Fruit fly (Drosophila melanogaster) whole organism, embryonic: ENCODE data around the gene CG13928.

Experiments used
- Bgb ChIP-seq: fragments of 200-800 bp; sonication (Bioruptor generic); IDR thresholded peaks from 2 replicates; pipeline ENCODE4 v1.3.6; 2022; ENCODE audit warnings: missing biosample characterization, missing genetic modification characterization; ENCODE audit not compliant: partially characterized antibody
- CG10543 ChIP-seq: fragments of 200-800 bp; sonication (Bioruptor generic); optimal IDR thresholded peaks from 3 replicates; lab custom pipeline; 2017; ENCODE audit warnings: missing biosample characterization, mild to moderate bottlenecking, missing genetic modification characterization, moderate library complexity
- CG11093 ChIP-seq: fragments of 200-800 bp; sonication (Bioruptor generic); IDR thresholded peaks from 3 replicates; pipeline ENCODE4 v1.3.6; 2022; ENCODE audit warnings: missing biosample characterization, missing genetic modification characterization
- CG12769 ChIP-seq: fragments of 200-800 bp; sonication (Bioruptor generic); optimal IDR thresholded peaks from 2 replicates; lab custom pipeline; 2019; ENCODE audit warnings: missing biosample characterization, mild to moderate bottlenecking, missing genetic modification characterization, moderate library complexity
- CG15073 ChIP-seq: fragments of 200-800 bp; sonication (Bioruptor generic); optimal IDR thresholded peaks from 2 replicates; lab custom pipeline; 2016; ENCODE audit warnings: missing biosample characterization, missing genetic modification characterization
- CG15479 ChIP-seq: fragments of 200-800 bp; sonication (Bioruptor generic); optimal IDR thresholded peaks from 3 replicates; lab custom pipeline; 2019; ENCODE audit warnings: missing biosample characterization, mild to moderate bottlenecking, missing genetic modification characterization, moderate library complexity
- CG15696 ChIP-seq: fragments of 200-800 bp; sonication (Bioruptor generic); optimal IDR thresholded peaks from 2 replicates; lab custom pipeline; 2019; ENCODE audit warnings: missing biosample characterization, mild to moderate bottlenecking, missing genetic modification characterization, moderate library complexity
- CG17829 ChIP-seq: fragments of 200-800 bp; optimal IDR thresholded peaks from 2 replicates; lab custom pipeline; 2019; ENCODE audit warnings: missing biosample characterization, mild to moderate bottlenecking, missing genetic modification characterization, moderate library complexity
- CG17912 ChIP-seq: fragments of 200-800 bp; sonication (Bioruptor generic); optimal IDR thresholded peaks from 2 replicates; lab custom pipeline; 2018; ENCODE audit warnings: missing biosample characterization, mild to moderate bottlenecking, missing genetic modification characterization
- CG18262 ChIP-seq: fragments of 200-800 bp; optimal IDR thresholded peaks from 3 replicates; lab custom pipeline; 2019; ENCODE audit warnings: missing biosample characterization, mild to moderate bottlenecking, missing genetic modification characterization, moderate library complexity
- CG2875 ChIP-seq: fragments of 200-800 bp; sonication (Bioruptor generic); optimal IDR thresholded peaks from 2 replicates; lab custom pipeline; 2017; ENCODE audit warnings: missing biosample characterization, mild to moderate bottlenecking, missing genetic modification characterization, missing genetic modification reagents
- CG32532 ChIP-seq: fragments of 200-800 bp; sonication (Bioruptor generic); IDR thresholded peaks from 2 replicates; pipeline ENCODE4 v1.3.6; 2022; ENCODE audit warnings: missing biosample characterization, missing genetic modification characterization
- CG3407 ChIP-seq: fragments of 200-800 bp; sonication (Bioruptor generic); optimal IDR thresholded peaks from 2 replicates; lab custom pipeline; 2018; ENCODE audit warnings: missing biosample characterization, mild to moderate bottlenecking, missing genetic modification characterization
- CG4707 ChIP-seq: fragments of 200-800 bp; sonication (Bioruptor generic); optimal IDR thresholded peaks from 2 replicates; lab custom pipeline; 2018; ENCODE audit warnings: missing biosample characterization, mild to moderate bottlenecking, missing genetic modification characterization, moderate library complexity
- CG5245 ChIP-seq: fragments of 200-800 bp; sonication (Bioruptor generic); optimal IDR thresholded peaks from 3 replicates; lab custom pipeline; 2016; ENCODE audit warnings: missing biosample characterization, missing genetic modification characterization
- CG6272 ChIP-seq: fragments of 200-800 bp; sonication (Bioruptor generic); IDR thresholded peaks from 2 replicates; pipeline ENCODE4 v1.3.6; 2022; ENCODE audit warnings: missing biosample characterization, missing genetic modification characterization
- CG9609 ChIP-seq: fragments of 200-800 bp; sonication (Bioruptor generic); optimal IDR thresholded peaks from 3 replicates; lab custom pipeline; 2016; ENCODE audit warnings: missing biosample characterization, missing genetic modification characterization
- CG9727 ChIP-seq: fragments of 200-800 bp; sonication (Bioruptor generic); optimal IDR thresholded peaks from 3 replicates; lab custom pipeline; 2017; ENCODE audit warnings: missing biosample characterization, mild to moderate bottlenecking, missing genetic modification characterization
- CG9817 ChIP-seq: fragments of 200-800 bp; sonication (Bioruptor generic); optimal IDR thresholded peaks from 2 replicates; lab custom pipeline; 2018; ENCODE audit warnings: missing biosample characterization, mild to moderate bottlenecking, missing genetic modification characterization, moderate library complexity
- CrebB ChIP-seq: fragments of 200-800 bp; sonication (Bioruptor generic); optimal IDR thresholded peaks from 3 replicates; lab custom pipeline; 2018; ENCODE audit warnings: missing biosample characterization, mild to moderate bottlenecking, missing genetic modification characterization
- D ChIP-seq, 2 experiments: fragments of 200-800 bp in 1 of 2; fragments of >200 bp in 1 of 2; sonication (Bioruptor generic) in 1 of 2; optimal IDR thresholded peaks; 2 replicates in 1 of 2; 3 replicates in 1 of 2; lab custom pipeline; 2017; ENCODE audit warnings: mild to moderate bottlenecking in 1 of 2, missing biosample characterization in 1 of 2, missing genetic modification characterization in 1 of 2, missing genetic modification reagents in 1 of 2
- D19B ChIP-seq: fragments of 200-800 bp; sonication (Bioruptor generic); optimal IDR thresholded peaks from 2 replicates; lab custom pipeline; 2017; ENCODE audit warnings: missing biosample characterization, mild to moderate bottlenecking, missing genetic modification characterization
- Dad ChIP-seq: fragments of 200-800 bp; sonication (Bioruptor generic); optimal IDR thresholded peaks from 3 replicates; lab custom pipeline; 2016; ENCODE audit warnings: missing biosample characterization, missing genetic modification characterization
- Dll ChIP-seq: fragments of 200-800 bp; sonication (Bioruptor generic); IDR thresholded peaks from 4 replicates; pipeline ENCODE4 v1.3.6; 2022; ENCODE audit warnings: missing biosample characterization, missing genetic modification characterization; ENCODE audit not compliant: partially characterized antibody
- Drgx ChIP-seq: fragments of 200-800 bp; sonication (Bioruptor generic); IDR thresholded peaks from 2 replicates; pipeline ENCODE4 v1.3.6; 2022; ENCODE audit warnings: missing biosample characterization, missing genetic modification characterization
- Elba2 ChIP-seq: fragments of 200-800 bp; sonication (Bioruptor generic); optimal IDR thresholded peaks from 3 replicates; lab custom pipeline; 2016; ENCODE audit warnings: missing biosample characterization, missing genetic modification characterization
- Fer1 ChIP-seq: fragments of 200-800 bp; sonication (Bioruptor generic); optimal IDR thresholded peaks from 2 replicates; lab custom pipeline; 2017; ENCODE audit warnings: missing biosample characterization, mild to moderate bottlenecking, missing genetic modification characterization
- HmgZ ChIP-seq: fragments of 200-800 bp; sonication (Bioruptor generic); optimal IDR thresholded peaks from 2 replicates; lab custom pipeline; 2018; ENCODE audit warnings: missing biosample characterization, mild to moderate bottlenecking, missing genetic modification characterization
- Hr78 ChIP-seq, 2 experiments: fragments of 200-800 bp in 1 of 2; fragments of >200 bp in 1 of 2; sonication (Bioruptor generic) in 1 of 2; optimal IDR thresholded peaks; 2 replicates each; lab custom pipeline; 2017 to 2019; ENCODE audit warnings: missing biosample characterization in 2 of 2, missing genetic modification characterization in 2 of 2, mild to moderate bottlenecking in 1 of 2, moderate library complexity in 1 of 2
- NFAT ChIP-seq: fragments of 200-800 bp; sonication (Bioruptor generic); IDR thresholded peaks from 2 replicates; pipeline ENCODE4 v1.3.6; 2022; ENCODE audit warnings: missing biosample characterization, missing genetic modification characterization
- Neu2 ChIP-seq: fragments of 200-800 bp; sonication (Bioruptor generic); optimal IDR thresholded peaks from 3 replicates; lab custom pipeline; 2016; ENCODE audit warnings: missing biosample characterization, missing genetic modification characterization, borderline replicate concordance
- Sry-β ChIP-seq: fragments of 200-800 bp; sonication (Bioruptor generic); optimal IDR thresholded peaks from 2 replicates; lab custom pipeline; 2018; ENCODE audit warnings: missing biosample characterization, mild to moderate bottlenecking, missing genetic modification characterization, moderate library complexity
- Sry-δ ChIP-seq: fragments of 200-800 bp; sonication (Bioruptor generic); optimal IDR thresholded peaks from 2 replicates; lab custom pipeline; 2016; ENCODE audit warnings: missing biosample characterization, missing genetic modification characterization
- al ChIP-seq: fragments of 200-800 bp; sonication (Bioruptor generic); IDR thresholded peaks from 2 replicates; pipeline ENCODE4 v1.3.6; 2022; ENCODE audit warnings: missing biosample characterization, missing genetic modification characterization
- ase ChIP-seq: fragments of 200-800 bp; sonication (Bioruptor generic); IDR thresholded peaks from 3 replicates; pipeline ENCODE4 v1.3.6; 2022; ENCODE audit warnings: missing biosample characterization, missing genetic modification characterization
- chif ChIP-seq, 2 experiments: fragments of 200-800 bp; sonication (Bioruptor generic); optimal IDR thresholded peaks; 3 replicates each; lab custom pipeline; 2016; ENCODE audit warnings: missing biosample characterization in 2 of 2, missing genetic modification characterization in 2 of 2
- dan ChIP-seq: fragments of 200-800 bp; sonication (Bioruptor generic); IDR thresholded peaks from 2 replicates; pipeline ENCODE4 v1.3.6; 2022; ENCODE audit warnings: missing biosample characterization, missing genetic modification characterization
- fd96Cb ChIP-seq: fragments of 200-800 bp; sonication (Bioruptor generic); optimal IDR thresholded peaks from 2 replicates; lab custom pipeline; 2018; ENCODE audit warnings: missing biosample characterization, mild to moderate bottlenecking, missing genetic modification characterization, moderate library complexity
- gem ChIP-seq: fragments of 200-800 bp; sonication (Bioruptor generic); optimal IDR thresholded peaks from 2 replicates; lab custom pipeline; 2019; ENCODE audit warnings: missing biosample characterization, mild to moderate bottlenecking, missing genetic modification characterization, moderate library complexity
- gfzf ChIP-seq: fragments of 200-800 bp; sonication (Bioruptor generic); optimal IDR thresholded peaks from 2 replicates; lab custom pipeline; 2016; ENCODE audit warnings: missing biosample characterization, mild to moderate bottlenecking, missing genetic modification characterization, moderate library complexity
- grau ChIP-seq: fragments of 200-800 bp; optimal IDR thresholded peaks from 3 replicates; lab custom pipeline; 2019; ENCODE audit warnings: missing biosample characterization, mild to moderate bottlenecking, missing genetic modification characterization, moderate library complexity
- gt ChIP-seq: fragments of 200-800 bp; sonication (Bioruptor generic); IDR thresholded peaks from 2 replicates; pipeline ENCODE4 v1.3.6; 2022; ENCODE audit warnings: missing biosample characterization, missing genetic modification characterization
- inv ChIP-seq: fragments of 200-800 bp; sonication (Bioruptor generic); IDR thresholded peaks from 2 replicates; pipeline ENCODE4 v1.3.6; 2022; ENCODE audit warnings: missing biosample characterization, missing genetic modification characterization; ENCODE audit not compliant: partially characterized antibody
- nerfin-2 ChIP-seq: fragments of 200-800 bp; sonication (Bioruptor generic); IDR thresholded peaks from 2 replicates; pipeline ENCODE4 v1.3.6; 2022; ENCODE audit warnings: missing biosample characterization, missing genetic modification characterization; ENCODE audit not compliant: partially characterized antibody
- ro ChIP-seq: fragments of 200-800 bp; sonication (Bioruptor generic); IDR thresholded peaks from 2 replicates; pipeline ENCODE4 v1.3.6; 2022; ENCODE audit warnings: missing biosample characterization, missing genetic modification characterization
- tgo ChIP-seq: fragments of 200-800 bp; sonication (Bioruptor generic); IDR thresholded peaks from 3 replicates; pipeline ENCODE4 v1.3.6; 2022; ENCODE audit warnings: missing biosample characterization, missing genetic modification characterization
- vfl ChIP-seq: fragments of 200-800 bp; sonication (Bioruptor generic); optimal IDR thresholded peaks from 2 replicates; lab custom pipeline; 2016; ENCODE audit warnings: missing biosample characterization, missing genetic modification characterization
- vnd ChIP-seq: fragments of 200-800 bp; sonication (Bioruptor generic); IDR thresholded peaks from 3 replicates; pipeline ENCODE4 v1.3.6; 2022; ENCODE audit warnings: missing biosample characterization, missing genetic modification characterization; ENCODE audit not compliant: partially characterized antibody
- wdn ChIP-seq: fragments of 200-800 bp; sonication (Bioruptor generic); IDR thresholded peaks from 2 replicates; pipeline ENCODE4 v1.3.6; 2022; ENCODE audit warnings: missing biosample characterization, missing genetic modification characterization
- yki ChIP-seq: fragments of >200 bp; optimal IDR thresholded peaks from 3 replicates; lab custom pipeline; 2018
- z ChIP-seq: fragments of 200-800 bp; sonication (Bioruptor generic); IDR thresholded peaks from 3 replicates; pipeline ENCODE4 v1.3.6; 2022; ENCODE audit warnings: missing biosample characterization, missing genetic modification characterization

Gene CG13928

dm6 chr3L:1584781-1585180 is 43.4 kb downstream of the CG13928 start (continued):
- TF ChIP-seq grau (tag; lab: Kevin White, UChicago) (no peak), Neu2 (GFP tag; lab: Kevin White, UChicago) (no peak), CG5245 (GFP tag; lab: Kevin White, UChicago) (peak; percentile 18), CG32532 (GFP tag; lab: Robert Waterston, UW) (peak; percentile 31; the same call in 1 of the 2 replicates), inv (GFP tag; lab: Robert Waterston, UW) (no peak), Dad (GFP tag; lab: Kevin White, UChicago) (peak; percentile 0), vfl (GFP tag; lab: Kevin White, UChicago) (no peak), al (GFP tag; lab: Robert Waterston, UW) (no peak), yki (lab: Kevin White, UChicago) (no peak), CG12769 (tag; lab: Kevin White, UChicago) (no peak), Drgx (peak; percentile 96), CG10543 (no peak), Sry-δ (no peak), CG4707 (GFP tag; lab: Kevin White, UChicago) (no peak), dan (GFP tag; lab: Robert Waterston, UW) (no peak), ase (GFP tag; lab: Robert Waterston, UW) (0 out of 3 replicates have a peak, but pooled peaks have one; percentile 15), chif (GFP tag; optimal IDR thresholded peaks at IDR 0.05; lab: Kevin White, UChicago) (no peak), NFAT (GFP tag; lab: Robert Waterston, UW) (no peak), gfzf (GFP tag; lab: Kevin White, UChicago) (no peak), CG17912 (no peak), Dll (GFP tag; lab: Robert Waterston, UW) (no peak), CG11093 (no peak), D19B (no peak), Sry-β (no peak), CrebB (tag; lab: Kevin White, UChicago) (no peak), CG15073 (GFP tag; lab: Kevin White, UChicago) (no peak), gt (GFP tag; lab: Robert Waterston, UW) (0 out of 2 replicates have a peak, but pooled peaks have one; percentile 12), gem (no peak), fd96Cb (tag; lab: Kevin White, UChicago) (peak; percentile 62)
- TF ChIP-seq, all 482 proteins: peak for 77

DNA sequence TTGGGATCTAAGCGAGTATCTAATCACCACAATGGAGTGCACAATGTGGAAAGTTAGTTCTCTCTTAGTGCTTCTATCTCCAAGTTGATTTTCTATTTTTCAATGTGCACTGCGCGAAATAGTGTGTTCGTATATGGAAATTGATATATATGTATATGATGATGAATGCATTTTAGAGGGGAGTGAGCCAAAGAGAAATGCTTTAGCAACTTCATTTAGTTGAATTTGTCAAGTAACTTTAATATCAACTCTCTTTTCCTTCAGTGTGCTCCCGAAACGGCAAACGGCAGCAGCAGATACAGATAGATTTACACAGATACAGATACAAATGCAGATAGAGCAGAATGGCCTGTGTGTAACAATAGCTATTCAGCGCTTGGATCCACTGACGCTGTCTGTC is 44.2 kb downstream of the CG13928 start:
- TF ChIP-seq CG9817 (tag; lab: Kevin White, UChicago): peak; percentile 39
- no peak for TF ChIP-seq D (optimal IDR thresholded peaks at IDR 0.05; lab: Kevin White, UChicago)
- TF ChIP-seq D (GFP tag; optimal IDR thresholded peaks at IDR 0.05; lab: Kevin White, UChicago): no peak
- peak; percentile 64 for TF ChIP-seq tgo (GFP tag; lab: Robert Waterston, UW)
- no peak for TF ChIP-seq CG15696 (tag; lab: Kevin White, UChicago)
- no peak for TF ChIP-seq Bgb (GFP tag; lab: Robert Waterston, UW)
- no peak for TF ChIP-seq ro (GFP tag; lab: Robert Waterston, UW)
- no peak for TF ChIP-seq Elba2 (GFP tag; lab: Kevin White, UChicago)
- no peak for TF ChIP-seq CG3407 (GFP tag; lab: Kevin White, UChicago)
- no peak for TF ChIP-seq Fer1
- no peak for TF ChIP-seq wdn (GFP tag; lab: Robert Waterston, UW)
- TF ChIP-seq CG9727: peak; percentile 58
- peak; percentile 80 for TF ChIP-seq CG18262 (tag; lab: Kevin White, UChicago)
- peak; percentile 39 for TF ChIP-seq HmgZ (tag; lab: Kevin White, UChicago)
- no peak for TF ChIP-seq vnd (GFP tag; lab: Robert Waterston, UW)
- TF ChIP-seq CG6272: no peak
- peak; percentile 61 for TF ChIP-seq CG9609 (GFP tag; lab: Kevin White, UChicago)
- TF ChIP-seq CG15479 (GFP tag; lab: Kevin White, UChicago): no peak
- TF ChIP-seq CG17829: peak; percentile 79
- 0 out of 3 replicates have a peak, but pooled peaks have one; percentile 19 for TF ChIP-seq z
- TF ChIP-seq CG2875 (GFP tag; lab: Kevin White, UChicago): peak; percentile 56
- peak in 1 of 2 experiments; percentile 10 for TF ChIP-seq Hr78 (GFP tag; optimal IDR thresholded peaks at IDR 0.05; lab: Kevin White, UChicago)
- no peak for TF ChIP-seq nerfin-2 (GFP tag; lab: Robert Waterston, UW)
